Fruit fly (Drosophila melanogaster) whole organism, pupa: Measurements from ENCODE around the gene Tsen2.

Experiments used
- CG10348 ChIP-seq: fragments of 200-800 bp; sonication (Bioruptor generic); IDR thresholded peaks from 2 replicates; pipeline ENCODE4 v1.3.6; 2022; ENCODE audit warnings: missing biosample characterization, missing genetic modification characterization
- CG12605 ChIP-seq: fragments of 200-800 bp; sonication (Bioruptor generic); IDR thresholded peaks from 2 replicates; pipeline ENCODE4 v1.3.6; 2022; ENCODE audit warnings: missing biosample characterization, missing genetic modification characterization
- CG13204 ChIP-seq: fragments of 200-800 bp; sonication (Bioruptor generic); optimal IDR thresholded peaks from 2 replicates; lab custom pipeline; 2018; ENCODE audit warnings: missing biosample characterization, mild to moderate bottlenecking, missing genetic modification characterization, moderate library complexity
- CG14655 ChIP-seq: fragments of 200-800 bp; sonication (Bioruptor generic); optimal IDR thresholded peaks from 3 replicates; lab custom pipeline; 2017; ENCODE audit warnings: mild to moderate bottlenecking, missing biosample characterization, missing genetic modification reagents, missing genetic modification characterization
- CG15710 ChIP-seq: fragments of 200-800 bp; sonication (Bioruptor generic); optimal IDR thresholded peaks from 2 replicates; lab custom pipeline; 2018; ENCODE audit warnings: missing biosample characterization, mild to moderate bottlenecking, missing genetic modification characterization, moderate library complexity
- CG17806 ChIP-seq: fragments of 200-800 bp; sonication (Bioruptor generic); optimal IDR thresholded peaks from 2 replicates; lab custom pipeline; 2018; ENCODE audit warnings: missing biosample characterization, mild to moderate bottlenecking, missing genetic modification characterization, moderate library complexity
- CG32121 ChIP-seq: fragments of 200-800 bp; sonication (Bioruptor generic); IDR thresholded peaks from 2 replicates; pipeline ENCODE4 v1.3.6; 2022; ENCODE audit warnings: missing biosample characterization, missing genetic modification characterization
- CG34367 ChIP-seq: fragments of 200-800 bp; sonication (Bioruptor generic); optimal IDR thresholded peaks from 2 replicates; lab custom pipeline; 2018; ENCODE audit warnings: missing biosample characterization, mild to moderate bottlenecking, missing genetic modification characterization
- CG4496 ChIP-seq: fragments of 200-800 bp; sonication (Bioruptor generic); IDR thresholded peaks from 3 replicates; pipeline ENCODE4 v1.3.6; 2022; ENCODE audit warnings: missing biosample characterization, missing genetic modification characterization
- CG8159 ChIP-seq: fragments of 200-800 bp; sonication (Bioruptor generic); optimal IDR thresholded peaks from 3 replicates; lab custom pipeline; 2018; ENCODE audit warnings: missing biosample characterization, mild to moderate bottlenecking, missing genetic modification characterization, moderate library complexity
- CG8301 ChIP-seq: fragments of 200-800 bp; sonication (Bioruptor generic); optimal IDR thresholded peaks from 2 replicates; lab custom pipeline; 2018; ENCODE audit warnings: missing biosample characterization, mild to moderate bottlenecking, missing genetic modification characterization
- CG9948 ChIP-seq: fragments of 200-800 bp; sonication (Bioruptor generic); optimal IDR thresholded peaks from 2 replicates; lab custom pipeline; 2018; ENCODE audit warnings: missing biosample characterization, mild to moderate bottlenecking, missing genetic modification characterization, moderate library complexity
- D1 ChIP-seq: fragments of 200-800 bp; sonication (Bioruptor generic); optimal IDR thresholded peaks from 2 replicates; lab custom pipeline; 2018; ENCODE audit warnings: missing biosample characterization, mild to moderate bottlenecking, missing genetic modification characterization, moderate library complexity
- EcR ChIP-seq: fragments of 200-800 bp; sonication (Bioruptor generic); optimal IDR thresholded peaks from 3 replicates; lab custom pipeline; 2019; ENCODE audit warnings: missing biosample characterization, missing genetic modification characterization, mild to moderate bottlenecking, moderate library complexity, missing genetic modification reagents
- Ets98B ChIP-seq: fragments of 200-800 bp; sonication (Bioruptor generic); IDR thresholded peaks from 2 replicates; pipeline ENCODE4 v1.3.6; 2022; ENCODE audit warnings: missing biosample characterization, missing genetic modification characterization
- Pif1A ChIP-seq: fragments of 200-800 bp; sonication (Bioruptor generic); optimal IDR thresholded peaks from 3 replicates; lab custom pipeline; 2016; ENCODE audit warnings: missing biosample characterization, missing genetic modification characterization
- Pif1B ChIP-seq: fragments of 200-800 bp; sonication (Bioruptor generic); optimal IDR thresholded peaks from 3 replicates; lab custom pipeline; 2016; ENCODE audit warnings: missing biosample characterization, missing genetic modification characterization
- Snoo ChIP-seq: fragments of 200-800 bp; sonication (Bioruptor generic); optimal IDR thresholded peaks from 3 replicates; lab custom pipeline; 2017; ENCODE audit warnings: missing biosample characterization, mild to moderate bottlenecking, missing genetic modification characterization, inconsistent platforms
- fd96Ca ChIP-seq: fragments of 200-800 bp; sonication (Bioruptor generic); IDR thresholded peaks from 3 replicates; pipeline ENCODE4 v1.3.6; 2022; ENCODE audit warnings: missing biosample characterization, missing genetic modification characterization
- gl ChIP-seq: fragments of 200-800 bp; sonication (Bioruptor generic); optimal IDR thresholded peaks from 2 replicates; lab custom pipeline; 2018; ENCODE audit warnings: missing biosample characterization, mild to moderate bottlenecking, missing genetic modification characterization
- rn ChIP-seq: fragments of 200-800 bp; sonication (Bioruptor generic); IDR thresholded peaks from 2 replicates; pipeline ENCODE4 v1.3.6; 2022; ENCODE audit warnings: missing biosample characterization, missing genetic modification characterization

Tsen2 gene

DNA sequence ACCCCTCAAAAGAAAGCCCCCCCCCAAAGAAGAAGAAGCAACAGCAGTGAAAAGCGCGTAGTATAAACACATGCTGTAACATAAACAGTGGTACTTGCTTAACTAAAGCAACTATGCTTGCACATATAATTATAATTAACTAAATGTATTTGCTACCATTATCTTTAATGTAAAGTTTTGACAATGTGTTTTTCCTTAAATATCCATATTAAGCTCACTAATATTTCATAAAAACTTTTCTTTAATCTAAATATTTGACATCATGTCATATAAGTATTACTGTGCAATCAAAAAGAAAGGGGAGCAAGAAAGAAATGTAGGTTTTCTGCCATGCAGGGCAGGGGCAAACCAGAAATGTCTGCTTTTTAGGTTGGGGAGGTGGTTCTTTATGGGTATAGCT lies 12.8 kb upstream of the Tsen2 start:
- TF ChIP-seq D1 (tag; lab: Kevin White, UChicago) = no peak
- peak; percentile 63 for TF ChIP-seq CG32121 (GFP tag; lab: Robert Waterston, UW)

DNA sequence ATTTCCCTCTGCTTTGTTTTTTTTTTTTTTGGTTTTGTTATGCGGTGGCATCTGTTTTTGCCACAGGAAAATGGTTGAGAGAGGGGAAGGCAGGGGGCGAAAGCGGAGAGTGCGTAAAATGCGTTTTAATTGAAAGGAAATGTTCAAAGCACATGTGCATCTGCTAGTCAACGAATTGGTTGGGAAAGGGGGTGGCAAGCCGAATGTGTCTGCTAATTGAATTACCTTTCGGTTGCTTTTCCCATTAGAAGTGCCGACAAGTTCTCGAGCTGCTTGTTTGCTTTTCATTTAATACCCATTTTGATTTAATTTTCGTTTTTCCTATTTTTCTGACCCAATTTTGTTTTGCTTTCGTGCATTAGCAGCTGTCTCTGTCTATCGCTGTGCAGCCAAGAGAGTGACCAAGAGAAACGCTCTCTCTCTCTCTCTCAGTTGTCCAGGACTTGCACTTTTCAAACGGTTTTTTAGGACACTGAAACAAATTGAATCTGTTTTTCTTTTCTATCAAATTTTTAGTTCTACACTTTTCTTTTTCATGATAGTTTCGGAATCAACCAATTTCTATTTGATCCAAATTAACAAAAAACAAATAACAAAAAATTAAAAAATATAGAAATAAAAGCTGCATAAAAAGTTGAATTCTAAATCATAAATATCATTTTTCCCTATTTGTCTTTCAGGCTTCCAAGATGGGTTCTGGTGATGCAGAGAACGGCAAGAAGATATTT lies 11.0 kb upstream of the Tsen2 start:
- TF ChIP-seq CG8301 (tag; lab: Kevin White, UChicago) (peak; percentile 40), rn (GFP tag; lab: Robert Waterston, UW) (0 out of 2 replicates have a peak, but pooled peaks have one; percentile 4), CG32121 (GFP tag; lab: Robert Waterston, UW) (peak; percentile 54), D1 (tag; lab: Kevin White, UChicago) (no peak), EcR (no peak), Ets98B (GFP tag; lab: Robert Waterston, UW) (peak; percentile 37; the same call in 1 of the 2 replicates), CG14655 (GFP tag; lab: Kevin White, UChicago) (peak; percentile 46), CG10348 (GFP tag; lab: Robert Waterston, UW) (no peak), CG4496 (GFP tag; lab: Robert Waterston, UW) (0 out of 3 replicates have a peak, but pooled peaks have one; percentile 43)
- TF ChIP-seq, all 21 proteins: peak for 6

- TF ChIP-seq fd96Ca (GFP tag; lab: Robert Waterston, UW) = no peak
- TF ChIP-seq CG32121 (GFP tag; lab: Robert Waterston, UW) = no peak
- no peak for TF ChIP-seq CG34367 (tag; lab: Kevin White, UChicago)
- TF ChIP-seq CG13204 = no peak
- TF ChIP-seq CG12605 (GFP tag; lab: Robert Waterston, UW) = no peak
- no peak for TF ChIP-seq D1 (tag; lab: Kevin White, UChicago)
- TF ChIP-seq Ets98B (GFP tag; lab: Robert Waterston, UW) = no peak
- TF ChIP-seq CG8159 (tag; lab: Kevin White, UChicago) = no peak
- no peak for TF ChIP-seq Pif1A (GFP tag; lab: Kevin White, UChicago)
- TF ChIP-seq CG15710 (tag; lab: Kevin White, UChicago) = no peak
- no peak for TF ChIP-seq Pif1B (GFP tag; lab: Kevin White, UChicago)
- TF ChIP-seq CG17806 = no peak
- TF ChIP-seq CG4496 (GFP tag; lab: Robert Waterston, UW) = no peak
- TF ChIP-seq EcR = no peak
- TF ChIP-seq CG9948 (tag; lab: Kevin White, UChicago) = no peak
- no peak for TF ChIP-seq CG14655 (GFP tag; lab: Kevin White, UChicago)
- no peak for TF ChIP-seq gl (tag; lab: Kevin White, UChicago)
- no peak for TF ChIP-seq CG8301 (tag; lab: Kevin White, UChicago)
- TF ChIP-seq Snoo (tag; lab: Kevin White, UChicago) = no peak
These were observed 9.7 kb upstream of the Tsen2 start, which contains the start of gene Cyt-c-p for dm6 chr2L:16719643-16720515. Gene Cyt-c-p (plus strand): TSS chr2L:16719932.

DNA sequence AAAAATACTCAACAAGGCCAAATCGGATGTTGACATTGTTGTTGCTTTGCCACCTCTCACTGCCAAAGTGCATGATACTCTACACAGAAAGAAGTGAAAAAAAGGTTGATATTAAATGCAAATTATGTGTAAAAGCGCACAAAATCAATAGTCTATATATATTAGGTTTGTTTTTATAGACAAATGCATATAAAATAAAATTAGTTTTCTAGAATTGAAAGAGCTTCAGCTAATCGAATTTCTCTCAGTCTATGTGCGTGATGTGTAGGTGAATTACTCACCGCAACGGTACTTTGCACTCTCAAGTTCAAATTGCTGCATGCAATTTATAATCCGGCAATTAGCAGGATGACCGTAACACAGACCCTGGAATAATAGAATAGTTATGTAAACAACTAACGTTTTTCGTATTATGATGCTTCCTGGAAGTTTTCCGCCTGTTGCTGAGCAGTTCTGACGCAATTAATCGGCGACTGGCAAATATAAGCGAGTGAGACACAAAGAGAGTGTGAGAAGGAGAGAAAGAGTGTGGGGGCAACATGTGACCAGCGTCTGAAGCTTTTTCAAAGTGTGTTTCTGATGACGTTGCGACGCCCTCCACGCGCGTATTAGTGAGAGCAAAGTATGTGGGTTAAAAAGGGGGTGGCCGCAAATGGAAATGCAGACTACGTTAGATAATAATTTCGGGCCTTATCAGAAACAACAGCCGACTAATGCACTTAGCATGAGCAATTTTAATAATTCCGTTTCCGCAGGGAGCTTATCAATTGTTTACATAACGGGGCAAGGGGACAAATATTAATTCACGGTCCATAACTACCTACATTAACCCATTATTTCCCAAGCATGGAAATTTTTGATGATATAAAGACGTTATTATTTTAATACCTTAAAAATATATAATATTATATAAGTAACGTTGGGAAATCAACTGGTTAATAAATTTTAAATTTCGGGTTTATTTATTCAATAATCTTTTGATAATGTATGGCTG lies 8.6 kb upstream of the Tsen2 start:
- peak; percentile 79 for TF ChIP-seq CG10348 (GFP tag; lab: Robert Waterston, UW)
- TF ChIP-seq CG8159 (tag; lab: Kevin White, UChicago) = peak; percentile 96
- TF ChIP-seq CG12605 (GFP tag; lab: Robert Waterston, UW) = peak; percentile 92
- TF ChIP-seq fd96Ca (GFP tag; lab: Robert Waterston, UW) = peak; percentile 84
- TF ChIP-seq EcR = peak; percentile 84
- no peak for TF ChIP-seq CG13204
- peak; percentile 90 for TF ChIP-seq CG15710 (tag; lab: Kevin White, UChicago)
- peak; percentile 96 for TF ChIP-seq Ets98B (GFP tag; lab: Robert Waterston, UW)
- peak; percentile 93 for TF ChIP-seq CG8301 (tag; lab: Kevin White, UChicago)
- TF ChIP-seq rn (GFP tag; lab: Robert Waterston, UW) = peak; percentile 94
- TF ChIP-seq CG17806 = peak; percentile 96
- peak; percentile 89 for TF ChIP-seq CG34367 (tag; lab: Kevin White, UChicago)
- peak; percentile 97 for TF ChIP-seq CG32121 (GFP tag; lab: Robert Waterston, UW)
- TF ChIP-seq gl (tag; lab: Kevin White, UChicago) = peak; percentile 83
- peak; percentile 94 for TF ChIP-seq CG9948 (tag; lab: Kevin White, UChicago)
- peak; percentile 96 for TF ChIP-seq Pif1A (GFP tag; lab: Kevin White, UChicago)
- TF ChIP-seq CG14655 (GFP tag; lab: Kevin White, UChicago) = peak; percentile 94
- TF ChIP-seq Snoo (tag; lab: Kevin White, UChicago) = peak; percentile 87
- TF ChIP-seq Pif1B (GFP tag; lab: Kevin White, UChicago) = peak; percentile 93
- TF ChIP-seq CG4496 (GFP tag; lab: Robert Waterston, UW) = peak; percentile 98
- peak; percentile 69 for TF ChIP-seq D1 (tag; lab: Kevin White, UChicago)
